Worm (Caenorhabditis elegans) whole organism, midembryonic: ENCODE data around the gene F01G10.10.

Source experiments
- T22C8.4 ChIP-seq: fragments of 200-800 bp; sonication (Bioruptor generic); IDR thresholded peaks from 2 replicates; pipeline ENCODE4 v1.3.6; 2022; ENCODE audit warnings: missing genetic modification characterization, missing compliant biosample characterization
- cog-1 ChIP-seq: sonication (generic microtip); optimal IDR thresholded peaks from 2 replicates; lab custom pipeline; 2016; ENCODE audit warnings: missing genetic modification characterization, missing compliant biosample characterization
- flt-1 ChIP-seq: fragments of 200-800 bp; sonication (Bioruptor generic); IDR thresholded peaks from 2 replicates; pipeline ENCODE4 v1.3.6; 2022; ENCODE audit warnings: missing genetic modification characterization, missing compliant biosample characterization
- klf-2 ChIP-seq: fragments of 200-800 bp; sonication (Bioruptor generic); conservative IDR thresholded peaks from 2 replicates; pipeline ENCODE4 v1.3.6; 2022; ENCODE audit warnings: missing genetic modification reagents, missing genetic modification characterization, missing compliant biosample characterization
- med-1 ChIP-seq: sonication (generic microtip); optimal IDR thresholded peaks from 2 replicates; lab custom pipeline; 2017; ENCODE audit warnings: missing genetic modification characterization, mild to moderate bottlenecking, missing compliant biosample characterization, antibody characterized with exemption, missing genetic modification reagents; ENCODE audit not compliant: insufficient read depth
- ref-1 ChIP-seq: fragments of 200-800 bp; sonication (Bioruptor generic); conservative IDR thresholded peaks from 2 replicates; pipeline ENCODE4 v1.3.6; 2022; ENCODE audit warnings: missing genetic modification reagents, missing genetic modification characterization, missing compliant biosample characterization
- tab-1 ChIP-seq: fragments of 200-800 bp; sonication (Bioruptor generic); IDR thresholded peaks from 2 replicates; pipeline ENCODE4 v1.3.6; 2022; ENCODE audit warnings: missing genetic modification characterization, missing compliant biosample characterization
- ztf-23 ChIP-seq: fragments of 200-800 bp; sonication (Bioruptor generic); IDR thresholded peaks from 2 replicates; pipeline ENCODE4 v1.3.6; 2022; ENCODE audit warnings: missing genetic modification reagents, missing genetic modification characterization, missing compliant biosample characterization
- ztf-29 ChIP-seq: fragments of 200-800 bp; sonication (Bioruptor generic); IDR thresholded peaks from 2 replicates; pipeline ENCODE4 v1.3.6; 2022; ENCODE audit warnings: missing genetic modification reagents, missing genetic modification characterization, missing compliant biosample characterization

The F01G10.10 gene

ce11 chrIV:10269137-10269933 is 23.4 kb downstream of the F01G10.10 start, which contains the start of the genes nspd-7 and Y43C5A.2:
TSS of gene nspd-7 (minus strand) at chrIV:10269187.
TSS of gene Y43C5A.2 (plus strand) at chrIV:10269883.
- no peak for TF ChIP-seq ref-1 (GFP tag; lab: Robert Waterston, UW)
- TF ChIP-seq ztf-23 (GFP tag; lab: Robert Waterston, UW) = no peak
- TF ChIP-seq tab-1 (GFP tag; lab: Robert Waterston, UW) = no peak
- TF ChIP-seq flt-1 = no peak
- TF ChIP-seq ztf-29 (GFP tag; lab: Robert Waterston, UW) = no peak
- no peak for TF ChIP-seq klf-2 (GFP tag; lab: Robert Waterston, UW)
- no peak for TF ChIP-seq med-1 (GFP tag; lab: Kevin White, UChicago)
- no peak for TF ChIP-seq cog-1 (tag; lab: Kevin White, UChicago)
- TF ChIP-seq T22C8.4 = no peak

- TF ChIP-seq T22C8.4 (no peak), med-1 (GFP tag; lab: Kevin White, UChicago) (no peak), cog-1 (tag; lab: Kevin White, UChicago) (no peak), ztf-23 (GFP tag; lab: Robert Waterston, UW) (no peak), tab-1 (GFP tag; lab: Robert Waterston, UW) (no peak), klf-2 (GFP tag; lab: Robert Waterston, UW) (no peak), ref-1 (GFP tag; lab: Robert Waterston, UW) (no peak), flt-1 (no peak)
These were observed 27.4 kb downstream of the F01G10.10 start for ce11 chrIV:10273360-10273759.

- TF ChIP-seq ztf-23 (GFP tag; lab: Robert Waterston, UW) = no peak
- TF ChIP-seq cog-1 (tag; lab: Kevin White, UChicago) = no peak
- no peak for TF ChIP-seq flt-1
- TF ChIP-seq T22C8.4 = no peak
- no peak for TF ChIP-seq ref-1 (GFP tag; lab: Robert Waterston, UW)
- no peak for TF ChIP-seq med-1 (GFP tag; lab: Kevin White, UChicago)
- no peak for TF ChIP-seq tab-1 (GFP tag; lab: Robert Waterston, UW)
- TF ChIP-seq klf-2 (GFP tag; lab: Robert Waterston, UW) = no peak
- TF ChIP-seq ztf-29 (GFP tag; lab: Robert Waterston, UW) = no peak
These were observed 27.9 kb downstream of the F01G10.10 start, which contains the start of gene Y43C5A.3 for ce11 chrIV:10273781-10274313. TSS of gene Y43C5A.3 (plus strand) at chrIV:10274036.

- TF ChIP-seq klf-2 (GFP tag; lab: Robert Waterston, UW) = no peak
- no peak for TF ChIP-seq cog-1 (tag; lab: Kevin White, UChicago)
- no peak for TF ChIP-seq T22C8.4
- no peak for TF ChIP-seq tab-1 (GFP tag; lab: Robert Waterston, UW)
- TF ChIP-seq ztf-23 (GFP tag; lab: Robert Waterston, UW) = no peak
- no peak for TF ChIP-seq ztf-29 (GFP tag; lab: Robert Waterston, UW)
- TF ChIP-seq ref-1 (GFP tag; lab: Robert Waterston, UW) = no peak
- no peak for TF ChIP-seq med-1 (GFP tag; lab: Kevin White, UChicago)
- no peak for TF ChIP-seq flt-1
These were observed 29.1 kb downstream of the F01G10.10 start for ce11 chrIV:10275050-10275449.

ce11 chrIV:10276960-10277359 is 31.0 kb downstream of the F01G10.10 start, which contains the start of gene Y43C5A.7:
TSS of gene Y43C5A.7 (plus strand) at chrIV:10277260.
- TF ChIP-seq ztf-23 (GFP tag; lab: Robert Waterston, UW) (no peak), klf-2 (GFP tag; lab: Robert Waterston, UW) (no peak), cog-1 (tag; lab: Kevin White, UChicago) (no peak), med-1 (GFP tag; lab: Kevin White, UChicago) (no peak), ztf-29 (GFP tag; lab: Robert Waterston, UW) (no peak), tab-1 (GFP tag; lab: Robert Waterston, UW) (no peak), flt-1 (no peak), T22C8.4 (no peak), ref-1 (GFP tag; lab: Robert Waterston, UW) (no peak)

- no peak for TF ChIP-seq ztf-29 (GFP tag; lab: Robert Waterston, UW)
- TF ChIP-seq ref-1 (GFP tag; lab: Robert Waterston, UW) = no peak
- TF ChIP-seq klf-2 (GFP tag; lab: Robert Waterston, UW) = no peak
- no peak for TF ChIP-seq T22C8.4
- TF ChIP-seq med-1 (GFP tag; lab: Kevin White, UChicago) = no peak
- no peak for TF ChIP-seq cog-1 (tag; lab: Kevin White, UChicago)
- no peak for TF ChIP-seq tab-1 (GFP tag; lab: Robert Waterston, UW)
- no peak for TF ChIP-seq flt-1
- TF ChIP-seq ztf-23 (GFP tag; lab: Robert Waterston, UW) = no peak
These were observed 31.8 kb downstream of the F01G10.10 start, which contains the start of gene Y43C5A.4 for ce11 chrIV:10277716-10278115. TSS of gene Y43C5A.4 (plus strand) at chrIV:10278016.

ce11 chrIV:10281482-10281881 is 35.5 kb downstream of the F01G10.10 start, which contains the start of gene thk-1:
TSS of gene thk-1 (minus strand) at chrIV:10281582.
- no peak for TF ChIP-seq ref-1 (GFP tag; lab: Robert Waterston, UW)
- TF ChIP-seq tab-1 (GFP tag; lab: Robert Waterston, UW) = no peak
- TF ChIP-seq ztf-23 (GFP tag; lab: Robert Waterston, UW) = no peak
- no peak for TF ChIP-seq flt-1
- no peak for TF ChIP-seq ztf-29 (GFP tag; lab: Robert Waterston, UW)
- no peak for TF ChIP-seq cog-1 (tag; lab: Kevin White, UChicago)
- TF ChIP-seq klf-2 (GFP tag; lab: Robert Waterston, UW) = no peak
- no peak for TF ChIP-seq med-1 (GFP tag; lab: Kevin White, UChicago)
- no peak for TF ChIP-seq T22C8.4

ce11 chrIV:10284194-10284910 is 38.4 kb downstream of the F01G10.10 start, which contains the start of gene rad-51:
TSS of gene rad-51 (minus strand) at chrIV:10284244.
- peak; percentile 38 for TF ChIP-seq cog-1 (tag; lab: Kevin White, UChicago)
- TF ChIP-seq tab-1 (GFP tag; lab: Robert Waterston, UW) = 0 out of 2 replicates have a peak, but pooled peaks have one; percentile 9
- no peak for TF ChIP-seq klf-2 (GFP tag; lab: Robert Waterston, UW)
